Worm (Caenorhabditis elegans): ENCODE data around the gene eps-8.
"Not testable (repeated sequence)": the region's sequence is repeated elsewhere in the genome, so short reads cannot be mapped to it uniquely, and the experiment has no call there.

eps-8 gene

ce11 chrIV:14919310-14919709 lies 40.0 kb downstream of the eps-8 start, which contains the start of gene ccch-5 (continued):
- TF ChIP-seq nhr-71 (tag; optimal IDR thresholded peaks at IDR 0.05) = no peak

- TF ChIP-seq snu-23 (GFP tag; optimal IDR thresholded peaks at IDR 0.05) = no peak
- TF ChIP-seq nhr-11 (tag; optimal IDR thresholded peaks at IDR 0.05) = no peak
- TF ChIP-seq C04F5.9 (tag; optimal IDR thresholded peaks at IDR 0.05) = no peak
- TF ChIP-seq mef-2 (tag; optimal IDR thresholded peaks at IDR 0.05) = no peak
Measured at ce11 chrIV:14929421-14929820, 50.1 kb downstream of the eps-8 start, which contains the start of gene Y57G11C.28. Y57G11C.28 (plus strand) TSS chrIV:14929721.

- no peak for TF ChIP-seq xbp-1 (tag; optimal IDR thresholded peaks at IDR 0.05)
- TF ChIP-seq efl-1 (optimal IDR thresholded peaks at IDR 0.05) = no peak
- peak in 1 of 2 experiments; percentile 70 for TF ChIP-seq efl-1 (GFP tag; optimal IDR thresholded peaks at IDR 0.05 in 1 of 2)
Measured at ce11 chrIV:14932640-14933039, 53.4 kb downstream of the eps-8 start, which contains the start of gene Y57G11C.1131. Y57G11C.1131 (plus strand) TSS chrIV:14932972.

ce11 chrIV:14937017-14937416 lies 57.7 kb downstream of the eps-8 start, which contains the start of gene Y57G11C.1144:
Y57G11C.1144 (plus strand) TSS chrIV:14937317.
- TF ChIP-seq pag-3 (tag; optimal IDR thresholded peaks at IDR 0.05; ENCODE audit: borderline replicate concordance, insufficient read depth) (no peak), ceh-90 (tag; optimal IDR thresholded peaks at IDR 0.05) (no peak)

- not testable (repeated sequence) for TF ChIP-seq xbp-1 (tag; optimal IDR thresholded peaks at IDR 0.05); snu-23 (GFP tag; optimal IDR thresholded peaks at IDR 0.05); zag-1 (tag; optimal IDR thresholded peaks at IDR 0.05)
Measured at ce11 chrIV:14938596-14938995, 59.3 kb downstream of the eps-8 start, which contains the start of gene Y57G11C.30. Y57G11C.30 (plus strand) TSS chrIV:14938896.

DNA sequence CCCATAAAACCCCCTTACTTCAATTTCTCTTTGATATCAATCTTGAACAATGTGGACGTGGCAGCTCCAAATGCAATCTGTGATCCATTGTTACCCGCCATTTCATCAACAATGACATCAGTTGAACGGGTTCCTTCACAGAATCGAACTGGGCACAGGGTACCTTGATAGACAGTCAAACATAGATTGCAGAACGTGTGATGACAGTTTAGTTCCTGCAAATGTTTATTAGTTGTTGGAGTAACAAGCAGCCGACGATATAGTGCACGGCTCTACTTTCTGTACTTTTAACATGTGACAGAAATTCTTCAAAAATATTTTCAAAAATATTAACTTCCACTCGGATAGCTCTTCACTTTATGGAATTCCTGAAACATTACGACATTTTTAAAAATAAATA lies 65.0 kb downstream of the eps-8 start, which contains the start of gene Y57G11C.48:
Gene Y57G11C.48 (minus strand): TSS at position 101 of the 400 bp plus-strand sequence.
- no peak for TF ChIP-seq snpc-4 (tag; optimal IDR thresholded peaks at IDR 0.05)
- TF ChIP-seq zip-4 (GFP tag; optimal IDR thresholded peaks at IDR 0.05) = no peak
- no peak for TF ChIP-seq ceh-90 (tag; optimal IDR thresholded peaks at IDR 0.05)
- TF ChIP-seq F16B12.6 (tag; optimal IDR thresholded peaks at IDR 0.05) = no peak
- TF ChIP-seq ztf-4 (tag; optimal IDR thresholded peaks at IDR 0.05) = no peak
- TF ChIP-seq lin-13 (GFP tag; optimal IDR thresholded peaks at IDR 0.05) = no peak
- TF ChIP-seq pqm-1 (tag; optimal IDR thresholded peaks at IDR 0.05) = no peak
- no peak for TF ChIP-seq ets-5 (GFP tag; IDR thresholded peaks at IDR 0.05)
- no peak for TF ChIP-seq blmp-1 (tag; optimal IDR thresholded peaks at IDR 0.05)
- TF ChIP-seq nhr-71 (tag; optimal IDR thresholded peaks at IDR 0.05) = no peak
- no peak for TF ChIP-seq sox-4 (tag; optimal IDR thresholded peaks at IDR 0.05)
- TF ChIP-seq ceh-82 (tag; optimal IDR thresholded peaks at IDR 0.05) = no peak
- no peak for TF ChIP-seq fos-1 (tag; optimal IDR thresholded peaks at IDR 0.05)
- no peak for TF ChIP-seq lin-39 (tag; optimal IDR thresholded peaks at IDR 0.05)
- TF ChIP-seq sup-37 (GFP tag; optimal IDR thresholded peaks at IDR 0.05) = no peak
- no peak for TF ChIP-seq grh-1 (GFP tag; IDR thresholded peaks at IDR 0.05)

ce11 chrIV:14949048-14949447 lies 69.8 kb downstream of the eps-8 start:
- no peak for TF ChIP-seq ceh-82 (tag; optimal IDR thresholded peaks at IDR 0.05)
- no peak for TF ChIP-seq unc-86 (tag; optimal IDR thresholded peaks at IDR 0.05)
- TF ChIP-seq rnt-1 (tag; optimal IDR thresholded peaks at IDR 0.05) = no peak
- no peak for TF ChIP-seq alr-1 (tag; optimal IDR thresholded peaks at IDR 0.05; ENCODE audit: borderline replicate concordance)
- TF ChIP-seq efl-1 (optimal IDR thresholded peaks at IDR 0.05) = no peak
- peak in 1 of 2 experiments; percentile 47 for TF ChIP-seq efl-1 (GFP tag; optimal IDR thresholded peaks at IDR 0.05 in 1 of 2)
- no peak for TF ChIP-seq blmp-1 (tag; optimal IDR thresholded peaks at IDR 0.05)
- TF ChIP-seq fos-1 (tag; optimal IDR thresholded peaks at IDR 0.05) = no peak
- no peak for TF ChIP-seq nhr-19 (GFP tag; conservative IDR thresholded peaks at IDR 0.05)
- no peak for TF ChIP-seq mab-9 (GFP tag; IDR thresholded peaks at IDR 0.05)

Measured in whole organism, L1 larva.